Fruit fly (Drosophila melanogaster) whole organism, prepupa: Measurements from ENCODE around the gene TfIIEalpha.
A peak's percentile ranks its signal among the peaks of the same experiment; 100 is the strongest.

Experiments
- Blimp-1 ChIP-seq: fragments of 200-800 bp; sonication (Bioruptor generic); optimal IDR thresholded peaks from 3 replicates; lab custom pipeline; 2017; ENCODE audit warnings: missing biosample characterization, missing genetic modification characterization, mild to moderate bottlenecking, moderate library complexity, missing genetic modification reagents
- CG10631 ChIP-seq: fragments of 200-800 bp; sonication (Bioruptor generic); optimal IDR thresholded peaks from 2 replicates; lab custom pipeline; 2016; ENCODE audit warnings: missing biosample characterization, missing genetic modification characterization
- CG10669 ChIP-seq: fragments of 200-800 bp; sonication (Bioruptor generic); optimal IDR thresholded peaks from 3 replicates; lab custom pipeline; 2018; ENCODE audit warnings: missing biosample characterization, mild to moderate bottlenecking, missing genetic modification characterization, moderate library complexity
- CG11294 ChIP-seq: fragments of 200-800 bp; sonication (Bioruptor generic); IDR thresholded peaks from 2 replicates; pipeline ENCODE4 v1.3.6; 2022; ENCODE audit warnings: missing biosample characterization, missing genetic modification characterization
- CG11762 ChIP-seq: fragments of 200-800 bp; sonication (Bioruptor generic); optimal IDR thresholded peaks from 3 replicates; lab custom pipeline; 2016; ENCODE audit warnings: missing biosample characterization, missing genetic modification characterization; ENCODE audit not compliant: insufficient read depth
- CG11902 ChIP-seq: fragments of 200-800 bp; sonication (Bioruptor generic); optimal IDR thresholded peaks from 3 replicates; lab custom pipeline; 2016; ENCODE audit warnings: missing biosample characterization, missing genetic modification characterization
- CG16779 ChIP-seq: fragments of 200-800 bp; sonication (Bioruptor generic); optimal IDR thresholded peaks from 3 replicates; lab custom pipeline; 2017; ENCODE audit warnings: missing biosample characterization, mild to moderate bottlenecking, missing genetic modification characterization
- CG3032 ChIP-seq: fragments of 200-800 bp; optimal IDR thresholded peaks from 2 replicates; lab custom pipeline; 2019; ENCODE audit warnings: missing biosample characterization, mild to moderate bottlenecking, missing genetic modification characterization, moderate library complexity
- CG31627 ChIP-seq: fragments of 200-800 bp; sonication (Bioruptor generic); optimal IDR thresholded peaks from 3 replicates; lab custom pipeline; 2016; ENCODE audit warnings: missing biosample characterization, missing genetic modification characterization
- CG32006 ChIP-seq: fragments of 200-800 bp; sonication (Bioruptor generic); optimal IDR thresholded peaks from 3 replicates; lab custom pipeline; 2017; ENCODE audit warnings: missing biosample characterization, mild to moderate bottlenecking, missing genetic modification characterization
- CG3919 ChIP-seq: fragments of 200-800 bp; sonication (Bioruptor generic); optimal IDR thresholded peaks from 3 replicates; lab custom pipeline; 2016; ENCODE audit warnings: missing biosample characterization, missing genetic modification characterization
- CG6276 ChIP-seq: fragments of 200-800 bp; sonication (Bioruptor generic); optimal IDR thresholded peaks from 2 replicates; lab custom pipeline; 2017; ENCODE audit warnings: missing biosample characterization, mild to moderate bottlenecking, missing genetic modification characterization
- CG6792 ChIP-seq: fragments of 200-800 bp; sonication (Bioruptor generic); optimal IDR thresholded peaks from 3 replicates; lab custom pipeline; 2016; ENCODE audit warnings: missing biosample characterization, missing genetic modification characterization
- CG6854 ChIP-seq: fragments of 200-800 bp; sonication (Bioruptor generic); optimal IDR thresholded peaks from 2 replicates; lab custom pipeline; 2017; ENCODE audit warnings: missing biosample characterization, mild to moderate bottlenecking, missing genetic modification characterization
- CG7368 ChIP-seq: fragments of 200-800 bp; sonication (Bioruptor generic); optimal IDR thresholded peaks from 3 replicates; lab custom pipeline; 2016; ENCODE audit warnings: missing biosample characterization, missing genetic modification characterization
- CG8119 ChIP-seq: fragments of 200-800 bp; sonication (Bioruptor generic); IDR thresholded peaks from 3 replicates; pipeline ENCODE4 v1.3.6; 2022; ENCODE audit warnings: missing biosample characterization, missing genetic modification characterization
- CG9139 ChIP-seq: fragments of 200-800 bp; sonication (Bioruptor generic); optimal IDR thresholded peaks from 3 replicates; lab custom pipeline; 2017; ENCODE audit warnings: missing biosample characterization, mild to moderate bottlenecking, missing genetic modification characterization
- Eip75B ChIP-seq: fragments of 200-800 bp; sonication (Bioruptor generic); optimal IDR thresholded peaks from 3 replicates; lab custom pipeline; 2016; ENCODE audit warnings: missing biosample characterization, missing genetic modification characterization
- Eip78C ChIP-seq: fragments of 200-800 bp; sonication (Bioruptor generic); peaks from one replicate; lab custom pipeline; 2016; ENCODE audit warnings: missing biosample characterization, missing genetic modification characterization
- Eip93F ChIP-seq: fragments of 200-800 bp; sonication (Bioruptor generic); optimal IDR thresholded peaks from 2 replicates; lab custom pipeline; 2016; ENCODE audit warnings: missing biosample characterization, mild to moderate bottlenecking, missing genetic modification characterization
- Ets21C ChIP-seq: fragments of 200-800 bp; sonication (Bioruptor generic); optimal IDR thresholded peaks from 3 replicates; lab custom pipeline; 2016; ENCODE audit warnings: missing biosample characterization, missing genetic modification characterization
- Gug ChIP-seq: fragments of 200-800 bp; sonication (Bioruptor generic); IDR thresholded peaks from 2 replicates; pipeline ENCODE4 v1.3.6; 2022; ENCODE audit warnings: missing biosample characterization, missing genetic modification characterization
- Hr38 ChIP-seq: sonication (Bioruptor generic); optimal IDR thresholded peaks from 2 replicates; lab custom pipeline; 2016; ENCODE audit warnings: missing biosample characterization, missing genetic modification characterization
- Hr4 ChIP-seq: fragments of 200-800 bp; sonication (Bioruptor generic); optimal IDR thresholded peaks from 3 replicates; lab custom pipeline; 2016; ENCODE audit warnings: missing biosample characterization, missing genetic modification characterization
- Lpt ChIP-seq: fragments of 200-800 bp; sonication (Bioruptor generic); optimal IDR thresholded peaks from 3 replicates; lab custom pipeline; 2016; ENCODE audit warnings: missing biosample characterization, missing genetic modification characterization
- Met ChIP-seq: fragments of 200-800 bp; sonication (Bioruptor generic); optimal IDR thresholded peaks from 3 replicates; lab custom pipeline; 2016; ENCODE audit warnings: missing biosample characterization, missing genetic modification characterization
- Smox ChIP-seq: fragments of 200-800 bp; sonication (Bioruptor generic); optimal IDR thresholded peaks from 3 replicates; lab custom pipeline; 2016; ENCODE audit warnings: missing biosample characterization, missing genetic modification characterization
- Sox102F ChIP-seq: fragments of 200-800 bp; sonication (Bioruptor generic); optimal IDR thresholded peaks from 2 replicates; lab custom pipeline; 2016; ENCODE audit warnings: missing biosample characterization, mild to moderate bottlenecking, missing genetic modification characterization
- Sox14 ChIP-seq: fragments of 200-800 bp; sonication (Bioruptor generic); optimal IDR thresholded peaks from 3 replicates; lab custom pipeline; 2016; ENCODE audit warnings: missing biosample characterization, missing genetic modification characterization
- Sox15 ChIP-seq: fragments of 200-800 bp; sonication (Bioruptor generic); optimal IDR thresholded peaks from 3 replicates; lab custom pipeline; 2016; ENCODE audit warnings: missing biosample characterization, missing genetic modification characterization
- achi ChIP-seq: fragments of 200-800 bp; sonication (Bioruptor generic); optimal IDR thresholded peaks from 3 replicates; lab custom pipeline; 2016; ENCODE audit warnings: missing biosample characterization, missing genetic modification characterization
- cyc ChIP-seq: fragments of 200-800 bp; sonication (Bioruptor generic); optimal IDR thresholded peaks from 3 replicates; lab custom pipeline; 2016; ENCODE audit warnings: missing biosample characterization, missing genetic modification characterization
- dac ChIP-seq: fragments of 200-800 bp; sonication (Bioruptor generic); optimal IDR thresholded peaks from 2 replicates; lab custom pipeline; 2017; ENCODE audit warnings: missing biosample characterization, mild to moderate bottlenecking, missing genetic modification characterization
- dsx ChIP-seq: fragments of 200-800 bp; optimal IDR thresholded peaks from 3 replicates; lab custom pipeline; 2019; ENCODE audit warnings: missing biosample characterization, mild to moderate bottlenecking, missing genetic modification characterization, moderate library complexity; ENCODE audit not compliant: poor library complexity, severe bottlenecking
- eg ChIP-seq: fragments of 200-800 bp; sonication (Bioruptor generic); IDR thresholded peaks from 3 replicates; pipeline ENCODE4 v1.3.6; 2022; ENCODE audit warnings: missing biosample characterization, missing genetic modification characterization
- fd59A ChIP-seq: fragments of 200-800 bp; sonication (Bioruptor generic); optimal IDR thresholded peaks from 2 replicates; lab custom pipeline; 2017; ENCODE audit warnings: missing biosample characterization, mild to moderate bottlenecking, missing genetic modification characterization, missing genetic modification reagents
- fd85E ChIP-seq: fragments of 200-800 bp; sonication (Bioruptor generic); optimal IDR thresholded peaks from 3 replicates; lab custom pipeline; 2016; ENCODE audit warnings: missing biosample characterization, missing genetic modification characterization
- fkh ChIP-seq: fragments of 200-800 bp; sonication (Bioruptor generic); optimal IDR thresholded peaks from 3 replicates; lab custom pipeline; 2017; ENCODE audit warnings: missing biosample characterization, mild to moderate bottlenecking, missing genetic modification characterization, moderate library complexity
- lz ChIP-seq: fragments of 200-800 bp; sonication (Bioruptor generic); optimal IDR thresholded peaks from 3 replicates; lab custom pipeline; 2016; ENCODE audit warnings: missing biosample characterization, missing genetic modification characterization
- pdm3 ChIP-seq: fragments of 200-800 bp; sonication (Bioruptor generic); optimal IDR thresholded peaks from 3 replicates; lab custom pipeline; 2016; ENCODE audit warnings: missing biosample characterization, missing genetic modification characterization
- salr ChIP-seq, 2 experiments: fragments of 200-800 bp; sonication (Bioruptor generic); optimal IDR thresholded peaks; 3 replicates each; lab custom pipeline; 2016 to 2018; ENCODE audit warnings: missing biosample characterization in 2 of 2, missing genetic modification characterization in 2 of 2, mild to moderate bottlenecking in 1 of 2
- spab ChIP-seq: fragments of 200-800 bp; sonication (Bioruptor generic); optimal IDR thresholded peaks from 2 replicates; lab custom pipeline; 2017; ENCODE audit warnings: missing biosample characterization, mild to moderate bottlenecking, missing genetic modification characterization, missing genetic modification reagents
- ss ChIP-seq, 2 experiments: fragments of 200-800 bp; sonication (Bioruptor generic); optimal IDR thresholded peaks; 2 replicates in 1 of 2; 3 replicates in 1 of 2; lab custom pipeline; 2017 to 2018; ENCODE audit warnings: mild to moderate bottlenecking in 2 of 2, missing biosample characterization in 2 of 2, missing genetic modification characterization in 2 of 2, moderate library complexity in 1 of 2
- svp ChIP-seq: fragments of 200-800 bp; sonication (Bioruptor generic); peaks from one replicate; lab custom pipeline; 2016; ENCODE audit warnings: missing biosample characterization, missing genetic modification characterization
- vri ChIP-seq: fragments of 200-800 bp; sonication (Bioruptor generic); optimal IDR thresholded peaks from 3 replicates; lab custom pipeline; 2016; ENCODE audit warnings: missing biosample characterization, mild to moderate bottlenecking, missing genetic modification characterization

TfIIEalpha gene

dm6 chr3L:11703579-11703978 is 21.7 kb downstream of the TfIIEalpha start:
- TF ChIP-seq Sox15 (GFP tag; lab: Kevin White, UChicago) = no peak
- TF ChIP-seq Lpt (GFP tag; lab: Kevin White, UChicago) = peak; percentile 30

- TF ChIP-seq CG6854 (GFP tag; lab: Kevin White, UChicago) (no peak), Lpt (GFP tag; lab: Kevin White, UChicago) (no peak), Gug (GFP tag; lab: Robert Waterston, UW) (no peak), Ets21C (GFP tag; lab: Kevin White, UChicago) (no peak)
Observed at dm6 chr3L:11704902-11705546, 23.2 kb downstream of the TfIIEalpha start.

- TF ChIP-seq fd85E (GFP tag; lab: Kevin White, UChicago) (peak; percentile 6), fd59A (GFP tag; lab: Kevin White, UChicago) (no peak), dsx (GFP tag; lab: Kevin White, UChicago) (peak; percentile 11), Sox102F (GFP tag; lab: Kevin White, UChicago) (no peak), spab (GFP tag; lab: Kevin White, UChicago) (no peak), Eip93F (GFP tag; lab: Kevin White, UChicago) (no peak), CG10631 (GFP tag; lab: Kevin White, UChicago) (no peak), achi (no peak), CG11294 (GFP tag; lab: Robert Waterston, UW) (no peak), Eip78C (peak; percentile 40), Sox15 (GFP tag; lab: Kevin White, UChicago) (no peak), CG3032 (tag; lab: Kevin White, UChicago) (no peak), lz (GFP tag; lab: Kevin White, UChicago) (no peak), Smox (GFP tag; lab: Kevin White, UChicago) (no peak), CG10669 (no peak), CG7368 (GFP tag; lab: Kevin White, UChicago) (no peak), Sox14 (GFP tag; lab: Kevin White, UChicago) (no peak), dac (GFP tag; lab: Kevin White, UChicago) (no peak), CG3919 (no peak), Lpt (GFP tag; lab: Kevin White, UChicago) (peak; percentile 42), CG6792 (GFP tag; lab: Kevin White, UChicago) (no peak), CG11902 (GFP tag; lab: Kevin White, UChicago) (no peak), CG32006 (GFP tag; lab: Kevin White, UChicago) (no peak), salr (GFP tag; optimal IDR thresholded peaks at IDR 0.05; lab: Kevin White, UChicago) (peak in 1 of 2 experiments; percentile 4), Eip75B (GFP tag; lab: Kevin White, UChicago) (no peak), ss (GFP tag; optimal IDR thresholded peaks at IDR 0.05; lab: Kevin White, UChicago) (peak; percentile 64 to 85), CG31627 (GFP tag; lab: Kevin White, UChicago) (no peak), fkh (GFP tag; lab: Kevin White, UChicago) (peak; percentile 39), pdm3 (no peak), CG11762 (GFP tag; lab: Kevin White, UChicago) (no peak), Gug (GFP tag; lab: Robert Waterston, UW) (no peak), CG9139 (GFP tag; lab: Kevin White, UChicago) (peak; percentile 33), vri (GFP tag; lab: Kevin White, UChicago) (peak; percentile 37), Hr38 (no peak), Met (GFP tag; lab: Kevin White, UChicago) (no peak), Blimp-1 (GFP tag; lab: Kevin White, UChicago) (no peak), CG16779 (peak; percentile 57), Hr4 (no peak), eg (GFP tag; lab: Robert Waterston, UW) (peak; percentile 68; the same call in 2 of the 3 replicates), cyc (no peak), CG6276 (GFP tag; lab: Kevin White, UChicago) (peak; percentile 12), CG6854 (GFP tag; lab: Kevin White, UChicago) (peak; percentile 26), svp (GFP tag; lab: Kevin White, UChicago) (no peak), CG8119 (peak; percentile 48; the same call in 2 of the 3 replicates), Ets21C (GFP tag; lab: Kevin White, UChicago) (no peak)
Observed at dm6 chr3L:11707978-11708632, 26.3 kb downstream of the TfIIEalpha start, which contains the start of gene CG11658. Gene CG11658 (minus strand): TSS chr3L:11708553.
